Worm (Caenorhabditis elegans): ENCODE results near the gene Y69E1A.3.

DNA sequence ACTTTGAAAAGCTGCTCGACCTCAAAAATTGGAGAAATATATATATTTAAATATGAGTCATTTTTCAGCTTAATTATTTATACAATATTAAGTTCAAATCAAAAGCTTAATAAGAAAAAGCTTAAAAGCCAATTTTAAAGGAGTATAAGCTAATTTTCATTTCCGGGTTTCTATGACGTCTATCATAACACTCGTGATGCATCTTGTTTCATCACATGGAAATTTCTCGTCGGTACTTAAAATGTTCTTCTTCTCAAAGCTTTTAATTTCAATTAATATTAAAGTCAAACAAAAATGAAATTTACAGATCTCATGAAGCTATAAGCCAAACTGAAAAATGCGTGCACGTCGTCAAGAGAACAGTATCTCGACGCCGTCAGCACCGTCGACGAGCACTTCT is 32.3 kb upstream of the Y69E1A.3 start, which contains the start of gene rbr-2:
- no peak for TF ChIP-seq lin-11 (tag; optimal IDR thresholded peaks at IDR 0.05)
- TF ChIP-seq sox-4 (tag; optimal IDR thresholded peaks at IDR 0.05), result no peak
- TF ChIP-seq unc-42 (tag; optimal IDR thresholded peaks at IDR 0.05), result no peak
- TF ChIP-seq pha-2 (tag; optimal IDR thresholded peaks at IDR 0.05), result no peak
- no peak for TF ChIP-seq dmd-4 (tag; optimal IDR thresholded peaks at IDR 0.05; ENCODE audit: borderline replicate concordance)
- TF ChIP-seq nhr-11 (tag; optimal IDR thresholded peaks at IDR 0.05), result no peak
- no peak for TF ChIP-seq ets-4 (tag; optimal IDR thresholded peaks at IDR 0.05)
- no peak for TF ChIP-seq syd-9 (tag; optimal IDR thresholded peaks at IDR 0.05)

All from whole organism, late embryonic.